Fruit fly (Drosophila melanogaster): Measurements from ENCODE around the gene CG11537.

- TF ChIP-seq psq (optimal IDR thresholded peaks at IDR 0.05) (no peak), insv (optimal IDR thresholded peaks at IDR 0.05) (no peak), ttk (optimal IDR thresholded peaks at IDR 0.05) (no peak), Sin3A (optimal IDR thresholded peaks at IDR 0.05) (no peak), Myc (optimal IDR thresholded peaks at IDR 0.05) (no peak)
Measured at dm6 chr3L:3179474-3179873, 36.2 kb upstream of the CG11537 start.
